Worm (Caenorhabditis elegans) whole organism, L2 larva: ENCODE measurements around the gene F55F10.3.
A peak's percentile ranks its signal among the peaks of the same experiment; 100 is the strongest.

Experiments
- C34F6.9 ChIP-seq: fragments of 150-350 bp; optimal IDR thresholded peaks from 2 replicates; lab custom pipeline; 2014; ENCODE audit warnings: missing biosample characterization, missing genetic modification characterization
- F13H6.1 ChIP-seq: sonication (generic microtip); optimal IDR thresholded peaks from 2 replicates; lab custom pipeline; 2016; ENCODE audit warnings: missing genetic modification characterization, missing compliant biosample characterization
- R02D3.7 ChIP-seq: fragments of 150-350 bp; optimal IDR thresholded peaks from 2 replicates; lab custom pipeline; 2014; ENCODE audit warnings: missing biosample characterization, missing genetic modification characterization
- Y55F3AM.14 ChIP-seq: fragments of 200-800 bp; sonication (Bioruptor generic); optimal IDR thresholded peaks from 2 replicates; lab custom pipeline; 2018; ENCODE audit warnings: mild to moderate bottlenecking, missing genetic modification characterization, missing compliant biosample characterization
- ZK546.5 ChIP-seq: sonication (generic microtip); optimal IDR thresholded peaks from 2 replicates; lab custom pipeline; 2017; ENCODE audit warnings: missing biosample characterization, missing genetic modification characterization
- alr-1 ChIP-seq: fragments of 150-350 bp; optimal IDR thresholded peaks from 2 replicates; lab custom pipeline; 2014; ENCODE audit warnings: missing biosample characterization, missing genetic modification characterization
- aly-2 ChIP-seq: fragments of 150-350 bp; optimal IDR thresholded peaks from 2 replicates; lab custom pipeline; 2014; ENCODE audit warnings: missing biosample characterization, missing genetic modification characterization
- ama-1 ChIP-seq: fragments of 150-350 bp; optimal IDR thresholded peaks from 2 replicates; lab custom pipeline; 2018; ENCODE audit warnings: inconsistent platforms
- blmp-1 ChIP-seq: sonication (generic microtip); optimal IDR thresholded peaks from 2 replicates; lab custom pipeline; 2017; ENCODE audit warnings: missing genetic modification characterization, mild to moderate bottlenecking, missing compliant biosample characterization, antibody characterized with exemption, moderate library complexity; ENCODE audit not compliant: insufficient read depth
- ceh-16 ChIP-seq: fragments of 150-350 bp; optimal IDR thresholded peaks from 2 replicates; lab custom pipeline; 2014; ENCODE audit warnings: missing biosample characterization, missing genetic modification characterization
- ceh-82 ChIP-seq: fragments of 150-350 bp; optimal IDR thresholded peaks from 2 replicates; lab custom pipeline; 2014; ENCODE audit warnings: missing biosample characterization, missing genetic modification characterization
- crh-2 ChIP-seq: sonication (generic microtip); optimal IDR thresholded peaks from 2 replicates; lab custom pipeline; 2017; ENCODE audit warnings: missing biosample characterization, missing genetic modification characterization
- dmd-4 ChIP-seq: sonication (generic microtip); optimal IDR thresholded peaks from 2 replicates; lab custom pipeline; 2017; ENCODE audit warnings: missing biosample characterization, missing genetic modification characterization
- egl-27 ChIP-seq: sonication (generic microtip); optimal IDR thresholded peaks from 3 replicates; lab custom pipeline; 2017; ENCODE audit warnings: missing biosample characterization, missing genetic modification reagents, missing genetic modification characterization
- elt-1 ChIP-seq: fragments of 150-350 bp; optimal IDR thresholded peaks from 2 replicates; lab custom pipeline; 2014; ENCODE audit warnings: missing biosample characterization, missing genetic modification characterization
- elt-3 ChIP-seq: sonication (generic microtip); optimal IDR thresholded peaks from 2 replicates; lab custom pipeline; 2017; ENCODE audit warnings: missing biosample characterization, missing genetic modification characterization
- fos-1 ChIP-seq: fragments of 150-350 bp; optimal IDR thresholded peaks from 2 replicates; lab custom pipeline; 2014; ENCODE audit warnings: missing biosample characterization, missing genetic modification characterization
- gmeb-1 ChIP-seq: fragments of 150-350 bp; optimal IDR thresholded peaks from 2 replicates; lab custom pipeline; 2014; ENCODE audit warnings: missing biosample characterization, missing genetic modification characterization
- lin-11 ChIP-seq: fragments of 150-350 bp; sonication (generic microtip); optimal IDR thresholded peaks from 2 replicates; lab custom pipeline; 2014; ENCODE audit warnings: missing biosample characterization, missing genetic modification characterization, inconsistent platforms, mixed read lengths
- lin-13 ChIP-seq: fragments of 150-350 bp; optimal IDR thresholded peaks from 2 replicates; lab custom pipeline; 2014; ENCODE audit warnings: missing biosample characterization, missing genetic modification reagents, missing genetic modification characterization
- lin-39 ChIP-seq: fragments of 150-350 bp; optimal IDR thresholded peaks from 2 replicates; lab custom pipeline; 2014; ENCODE audit warnings: missing biosample characterization, missing genetic modification reagents, missing genetic modification characterization
- lsy-2 ChIP-seq, 2 experiments: fragments of 150-350 bp in 1 of 2; sonication (generic microtip) in 1 of 2; optimal IDR thresholded peaks; 2 replicates each; lab custom pipeline; 2014 to 2017; ENCODE audit warnings: missing biosample characterization in 2 of 2, missing genetic modification characterization in 2 of 2
- mab-5 ChIP-seq: fragments of 150-350 bp; optimal IDR thresholded peaks from 2 replicates; lab custom pipeline; 2014; ENCODE audit warnings: missing biosample characterization, missing genetic modification characterization
- mbf-1 ChIP-seq: sonication (generic microtip); optimal IDR thresholded peaks from 2 replicates; lab custom pipeline; 2017; ENCODE audit warnings: missing biosample characterization, missing genetic modification characterization
- mdl-1 ChIP-seq, 2 experiments: fragments of 150-350 bp in 1 of 2; sonication (generic microtip) in 1 of 2; optimal IDR thresholded peaks; 2 replicates each; lab custom pipeline; 2017; ENCODE audit warnings: missing biosample characterization in 2 of 2, missing genetic modification characterization in 2 of 2
- nhr-10 ChIP-seq: sonication (generic microtip); optimal IDR thresholded peaks from 2 replicates; lab custom pipeline; 2017; ENCODE audit warnings: missing biosample characterization, missing genetic modification characterization
- nhr-11 ChIP-seq: fragments of 150-350 bp; optimal IDR thresholded peaks from 2 replicates; lab custom pipeline; 2014; ENCODE audit warnings: missing biosample characterization, missing genetic modification characterization
- nhr-12 ChIP-seq: fragments of 150-350 bp; optimal IDR thresholded peaks from 2 replicates; lab custom pipeline; 2014; ENCODE audit warnings: missing biosample characterization, missing genetic modification characterization
- nhr-129 ChIP-seq: fragments of 150-350 bp; optimal IDR thresholded peaks from 2 replicates; lab custom pipeline; 2014; ENCODE audit warnings: missing biosample characterization, missing genetic modification characterization
- nhr-21 ChIP-seq: fragments of 150-350 bp; optimal IDR thresholded peaks from 2 replicates; lab custom pipeline; 2014; ENCODE audit warnings: missing biosample characterization, missing genetic modification characterization
- nhr-23 ChIP-seq: fragments of 150-350 bp; optimal IDR thresholded peaks from 2 replicates; lab custom pipeline; 2014; ENCODE audit warnings: missing biosample characterization, missing genetic modification reagents, missing genetic modification characterization
- nhr-237 ChIP-seq: fragments of 150-350 bp; optimal IDR thresholded peaks from 2 replicates; lab custom pipeline; 2014; ENCODE audit warnings: missing biosample characterization, missing genetic modification characterization
- nhr-25 ChIP-seq: fragments of 150-350 bp; sonication (generic microtip); optimal IDR thresholded peaks from 3 replicates; lab custom pipeline; 2014; ENCODE audit warnings: missing biosample characterization, missing genetic modification characterization
- nhr-6 ChIP-seq: fragments of 150-350 bp; optimal IDR thresholded peaks from 2 replicates; lab custom pipeline; 2014; ENCODE audit warnings: missing biosample characterization, missing genetic modification characterization
- nhr-77 ChIP-seq: fragments of 150-350 bp; optimal IDR thresholded peaks from 2 replicates; lab custom pipeline; 2014; ENCODE audit warnings: missing biosample characterization, missing genetic modification characterization
- peb-1 ChIP-seq: fragments of 150-350 bp; optimal IDR thresholded peaks from 2 replicates; lab custom pipeline; 2014; ENCODE audit warnings: missing biosample characterization, missing genetic modification characterization
- sem-4 ChIP-seq: fragments of 150-350 bp; optimal IDR thresholded peaks from 2 replicates; lab custom pipeline; 2014; ENCODE audit warnings: missing biosample characterization, missing genetic modification reagents, missing genetic modification characterization
- skn-1 ChIP-seq: sonication (generic microtip); optimal IDR thresholded peaks from 2 replicates; lab custom pipeline; 2017; ENCODE audit warnings: missing biosample characterization, missing genetic modification characterization
- sma-3 ChIP-seq: sonication (generic microtip); optimal IDR thresholded peaks from 2 replicates; lab custom pipeline; 2016; ENCODE audit warnings: missing genetic modification reagents, missing genetic modification characterization, missing compliant biosample characterization
- sma-9 ChIP-seq, 2 experiments: fragments of 150-350 bp in 1 of 2; sonication (generic microtip) in 1 of 2; optimal IDR thresholded peaks; 2 replicates each; lab custom pipeline; 2014 to 2016; ENCODE audit warnings: missing genetic modification characterization in 2 of 2, mild to moderate bottlenecking in 1 of 2, missing biosample characterization in 1 of 2, missing compliant biosample characterization in 1 of 2, missing genetic modification reagents in 1 of 2, moderate library complexity in 1 of 2
- snpc-4 ChIP-seq: fragments of 150-350 bp; optimal IDR thresholded peaks from 2 replicates; lab custom pipeline; 2014; ENCODE audit warnings: missing biosample characterization, missing genetic modification characterization
- unc-39 ChIP-seq: fragments of 150-350 bp; optimal IDR thresholded peaks from 2 replicates; lab custom pipeline; 2014; ENCODE audit warnings: missing biosample characterization, missing genetic modification characterization
- unc-55 ChIP-seq: fragments of 150-350 bp; sonication (generic microtip); optimal IDR thresholded peaks from 3 replicates; lab custom pipeline; 2014; ENCODE audit warnings: missing biosample characterization, missing genetic modification reagents, missing genetic modification characterization
- unc-62 ChIP-seq: fragments of 150-350 bp; optimal IDR thresholded peaks from 2 replicates; lab custom pipeline; 2014; ENCODE audit warnings: missing biosample characterization, missing genetic modification reagents, missing genetic modification characterization
- zag-1 ChIP-seq: fragments of 150-350 bp; optimal IDR thresholded peaks from 2 replicates; lab custom pipeline; 2014; ENCODE audit warnings: missing biosample characterization, missing genetic modification characterization
- ztf-1 ChIP-seq: fragments of 200-800 bp; sonication (Bioruptor generic); conservative IDR thresholded peaks from 2 replicates; pipeline ENCODE4 v1.3.6; 2022; ENCODE audit warnings: missing genetic modification characterization, missing compliant biosample characterization
- ztf-11 ChIP-seq: sonication (generic microtip); optimal IDR thresholded peaks from 2 replicates; lab custom pipeline; 2017; ENCODE audit warnings: missing biosample characterization, missing genetic modification characterization
- ztf-4 ChIP-seq: fragments of 150-350 bp; optimal IDR thresholded peaks from 2 replicates; lab custom pipeline; 2014; ENCODE audit warnings: missing biosample characterization, missing genetic modification characterization

Gene F55F10.3

ce11 chrIV:4369116-4369515 is 9.4 kb downstream of the F55F10.3 start:
- no peak for TF ChIP-seq lin-39 (tag; lab: Kevin White, UChicago)
- TF ChIP-seq peb-1 (tag; lab: Kevin White, UChicago): no peak
- TF ChIP-seq ama-1: no peak
- no peak for TF ChIP-seq elt-1 (tag; lab: Kevin White, UChicago)
- no peak for TF ChIP-seq sma-9 (GFP tag; optimal IDR thresholded peaks at IDR 0.05; lab: Kevin White, UChicago)
- TF ChIP-seq sma-9 (tag; optimal IDR thresholded peaks at IDR 0.05; lab: Kevin White, UChicago): no peak
- no peak for TF ChIP-seq nhr-237 (tag; lab: Kevin White, UChicago)

DNA sequence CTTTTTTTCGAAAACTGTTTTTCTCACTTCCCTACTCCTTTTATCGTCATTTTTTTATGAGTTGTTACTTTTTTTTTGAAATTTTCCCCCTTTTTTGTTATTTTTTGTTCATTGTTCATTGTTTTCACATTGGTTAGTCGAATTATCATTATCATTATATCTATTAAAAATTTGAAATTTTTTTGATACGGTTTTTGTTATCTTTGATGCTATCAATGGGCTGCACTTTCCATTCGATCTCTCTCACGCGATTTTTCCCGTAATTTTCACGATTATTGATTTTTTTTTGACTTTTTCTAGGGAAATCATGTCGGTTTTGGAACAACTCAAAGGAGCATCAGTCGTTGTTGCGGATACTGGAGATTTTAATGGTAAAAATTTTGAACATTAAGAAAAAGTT is 26.6 kb downstream of the F55F10.3 start, which contains the start of gene tald-1:
Gene tald-1, plus strand, starts transcription at position 301 of the 400 bp plus-strand sequence.
- TF ChIP-seq dmd-4 (tag; lab: Kevin White, UChicago) (no peak), fos-1 (peak; percentile 47)

ce11 chrIV:4390438-4390894 is 30.7 kb downstream of the F55F10.3 start, which contains the start of the genes rpl-7A and set-21:
Gene rpl-7A, minus strand, starts transcription at chrIV:4390590.
Gene set-21, plus strand, starts transcription at chrIV:4390844.
- TF ChIP-seq elt-3 (tag; lab: Kevin White, UChicago) (no peak), R02D3.7 (tag; lab: Kevin White, UChicago) (peak; percentile 58), mdl-1 (tag; optimal IDR thresholded peaks at IDR 0.05; lab: Kevin White, UChicago) (peak in 1 of 2 experiments; percentile 52), unc-62 (GFP tag; lab: Kevin White, UChicago) (no peak), lin-13 (GFP tag; lab: Kevin White, UChicago) (peak; percentile 92), sma-3 (GFP tag; lab: Kevin White, UChicago) (peak; percentile 98), mab-5 (tag; lab: Kevin White, UChicago) (peak; percentile 89), nhr-6 (tag; lab: Kevin White, UChicago) (peak; percentile 78), nhr-237 (tag; lab: Kevin White, UChicago) (peak; percentile 78), ztf-11 (tag; lab: Kevin White, UChicago) (no peak), nhr-11 (tag; lab: Kevin White, UChicago) (no peak), ceh-16 (peak; percentile 19), unc-55 (GFP tag; lab: Kevin White, UChicago) (peak; percentile 88), lin-39 (tag; lab: Kevin White, UChicago) (no peak), elt-1 (tag; lab: Kevin White, UChicago) (no peak), lin-11 (peak; percentile 83), sma-9 (GFP tag; optimal IDR thresholded peaks at IDR 0.05; lab: Kevin White, UChicago) (peak; percentile 96), sma-9 (tag; optimal IDR thresholded peaks at IDR 0.05; lab: Kevin White, UChicago) (no peak), nhr-10 (tag; lab: Kevin White, UChicago) (no peak), ceh-82 (tag; lab: Kevin White, UChicago) (peak; percentile 86), nhr-129 (tag; lab: Kevin White, UChicago) (peak; percentile 89), nhr-25 (peak; percentile 95), nhr-23 (tag; lab: Kevin White, UChicago) (no peak), gmeb-1 (peak; percentile 94), ztf-1 (GFP tag; lab: Robert Waterston, UW) (no peak), ztf-4 (tag; lab: Kevin White, UChicago) (peak; percentile 84), skn-1 (tag; lab: Kevin White, UChicago) (peak; percentile 60), fos-1 (peak; percentile 80), Y55F3AM.14 (peak; percentile 94), unc-39 (tag; lab: Kevin White, UChicago) (no peak), peb-1 (tag; lab: Kevin White, UChicago) (no peak), lsy-2 (tag; optimal IDR thresholded peaks at IDR 0.05; lab: Kevin White, UChicago) (peak; percentile 91 to 97), ZK546.5 (peak; percentile 87), sem-4 (tag; lab: Kevin White, UChicago) (peak; percentile 90), aly-2 (tag; lab: Kevin White, UChicago) (no peak), nhr-77 (tag; lab: Kevin White, UChicago) (peak; percentile 62), C34F6.9 (tag; lab: Kevin White, UChicago) (peak; percentile 83), zag-1 (tag; lab: Kevin White, UChicago) (peak; percentile 78), F13H6.1 (tag; lab: Kevin White, UChicago) (peak; percentile 95), egl-27 (tag; lab: Kevin White, UChicago) (peak; percentile 51), mbf-1 (no peak), nhr-21 (peak; percentile 93), ama-1 (no peak), snpc-4 (peak; percentile 63), nhr-12 (tag; lab: Kevin White, UChicago) (no peak), alr-1 (tag; lab: Kevin White, UChicago) (no peak), blmp-1 (tag; lab: Kevin White, UChicago) (peak; percentile 57), crh-2 (tag; lab: Kevin White, UChicago) (peak; percentile 90), dmd-4 (tag; lab: Kevin White, UChicago) (no peak)
